Fruit fly (Drosophila melanogaster) Kc167 (cell line): ENCODE data around the gene Tsp74F.
"Not testable (repeated sequence)": the region's sequence is repeated elsewhere in the genome, so short reads cannot be mapped to it uniquely, and the experiment has no call there.

Experiments
- Myc ChIP-seq: fragments of >200 bp; optimal IDR thresholded peaks from 2 replicates; lab custom pipeline; 2017; ENCODE audit warnings: missing external identifiers
- Sin3A ChIP-seq: fragments of >200 bp; optimal IDR thresholded peaks from 2 replicates; lab custom pipeline; 2018; ENCODE audit warnings: missing external identifiers
- h ChIP-seq: fragments of >200 bp; optimal IDR thresholded peaks from 3 replicates; lab custom pipeline; 2018; ENCODE audit warnings: missing external identifiers
- insv ChIP-seq: fragments of >200 bp; optimal IDR thresholded peaks from 3 replicates; lab custom pipeline; 2018; ENCODE audit warnings: missing external identifiers
- psq ChIP-seq: fragments of >200 bp; optimal IDR thresholded peaks from 2 replicates; lab custom pipeline; 2017; ENCODE audit warnings: missing external identifiers
- ttk ChIP-seq: sonication (Bioruptor generic); optimal IDR thresholded peaks from 2 replicates; lab custom pipeline; 2017; ENCODE audit warnings: missing external identifiers

The Tsp74F gene

DNA sequence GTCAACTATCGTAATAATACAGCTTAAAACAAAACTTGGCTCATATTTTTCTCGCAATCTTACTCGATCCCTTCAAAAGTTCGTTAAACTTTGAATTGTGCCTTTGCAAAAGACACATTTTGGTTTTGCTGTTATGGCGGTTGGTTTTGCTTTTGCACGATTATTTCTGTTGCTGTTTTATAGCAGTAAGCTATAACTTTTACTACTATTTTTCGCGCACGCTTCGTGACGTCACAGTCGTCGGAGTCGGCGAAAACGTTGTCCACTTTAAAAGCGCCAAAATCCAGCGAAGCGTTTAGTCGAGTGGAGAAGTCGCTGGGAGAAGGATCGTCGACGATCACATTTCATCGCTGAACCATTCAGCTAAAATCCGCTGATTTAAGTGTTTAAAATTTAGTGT lies 8.3 kb downstream of the Tsp74F start, which contains the start of gene CG7402:
Gene CG7402, plus strand, starts transcription at position 313 of the 400 bp plus-strand sequence.
- TF ChIP-seq h, result no peak
- TF ChIP-seq psq (lab: Kevin White, UChicago), result no peak
- no peak for TF ChIP-seq insv (lab: Kevin White, UChicago)
- TF ChIP-seq ttk, result no peak
- TF ChIP-seq Sin3A (lab: Kevin White, UChicago), result no peak
- TF ChIP-seq Myc, result no peak

- TF ChIP-seq Myc (no peak), h (no peak), Sin3A (lab: Kevin White, UChicago) (no peak), insv (lab: Kevin White, UChicago) (no peak), psq (lab: Kevin White, UChicago) (no peak), ttk (no peak)
These were observed 9.1 kb downstream of the Tsp74F start, which contains the start of gene CG16775 for dm6 chr3L:17886545-17886944. Gene CG16775, minus strand, starts transcription at chr3L:17886645.

DNA sequence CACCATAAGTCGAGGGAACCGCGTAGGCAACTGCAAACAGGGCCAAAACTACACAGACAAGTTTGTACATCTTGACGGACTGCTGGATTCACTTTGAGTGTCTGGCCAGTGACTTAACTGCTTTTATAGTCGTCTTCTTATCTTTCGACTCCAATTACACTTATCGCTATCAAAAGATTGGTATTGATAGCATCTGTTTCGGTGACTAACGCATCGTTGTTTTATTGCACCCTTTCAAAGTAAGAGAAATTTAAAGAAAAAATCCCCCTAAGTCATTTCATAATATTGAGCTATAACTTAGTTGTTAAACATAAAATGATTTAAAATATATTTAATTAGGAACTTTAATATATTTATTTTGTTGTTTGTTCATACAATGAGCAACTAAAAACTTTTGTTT lies 11.4 kb downstream of the Tsp74F start, which contains the start of gene CG5506:
Gene CG5506, minus strand, starts transcription at position 101 of the 400 bp plus-strand sequence.
- TF ChIP-seq psq (lab: Kevin White, UChicago), result no peak
- no peak for TF ChIP-seq Myc
- TF ChIP-seq ttk, result no peak
- no peak for TF ChIP-seq insv (lab: Kevin White, UChicago)
- TF ChIP-seq h, result no peak

- no peak for TF ChIP-seq h
- no peak for TF ChIP-seq Sin3A (lab: Kevin White, UChicago)
- no peak for TF ChIP-seq ttk
- TF ChIP-seq Myc, result no peak
- TF ChIP-seq psq (lab: Kevin White, UChicago), result no peak
- TF ChIP-seq insv (lab: Kevin White, UChicago), result no peak
These were observed 16.8 kb downstream of the Tsp74F start, which contains the start of gene CG7408 for dm6 chr3L:17878781-17879360. Gene CG7408, plus strand, starts transcription at chr3L:17879096.

dm6 chr3L:17858174-17858573 lies 37.5 kb downstream of the Tsp74F start, which contains the start of gene CG34002:
Gene CG34002, plus strand, starts transcription at chr3L:17858474.
- TF ChIP-seq insv (lab: Kevin White, UChicago); h; psq (lab: Kevin White, UChicago): not testable (repeated sequence)

- TF ChIP-seq Sin3A (lab: Kevin White, UChicago), result no peak
- no peak for TF ChIP-seq psq (lab: Kevin White, UChicago)
- TF ChIP-seq insv (lab: Kevin White, UChicago), result no peak
- no peak for TF ChIP-seq Myc
- no peak for TF ChIP-seq h
- TF ChIP-seq ttk, result no peak
These were observed 38.8 kb downstream of the Tsp74F start, which contains the start of gene CG5535 for dm6 chr3L:17856655-17857479. Gene CG5535, minus strand, starts transcription at chr3L:17856794.

DNA sequence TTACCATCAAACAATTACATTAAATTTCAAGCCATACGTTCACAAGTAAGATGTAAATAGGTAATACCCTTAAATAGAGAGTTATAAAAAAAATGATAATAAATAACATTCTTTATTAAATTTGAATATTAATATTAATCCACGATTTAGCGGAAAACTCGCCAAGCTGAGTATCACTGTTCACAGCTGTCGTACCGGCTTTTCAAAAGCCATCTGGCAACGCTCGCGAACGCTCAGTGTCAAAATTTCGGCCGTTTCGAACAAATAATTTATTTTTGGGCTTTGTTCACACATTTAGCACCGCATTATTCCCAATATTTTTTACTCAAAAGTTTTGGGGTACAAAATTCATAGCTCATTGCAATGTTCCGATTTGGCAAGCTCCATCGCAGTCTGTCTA lies 46.1 kb downstream of the Tsp74F start, which contains the start of gene TrpRS-m:
Gene TrpRS-m, plus strand, starts transcription at position 211 of the 400 bp plus-strand sequence.
- TF ChIP-seq h (no peak), psq (lab: Kevin White, UChicago) (no peak), ttk (no peak), insv (lab: Kevin White, UChicago) (no peak), Myc (no peak)

- TF ChIP-seq psq (lab: Kevin White, UChicago), result no peak
- TF ChIP-seq Myc, result no peak
- TF ChIP-seq insv (lab: Kevin White, UChicago), result no peak
- TF ChIP-seq h, result no peak
- TF ChIP-seq Sin3A (lab: Kevin White, UChicago), result no peak
- no peak for TF ChIP-seq ttk
These were observed 48.7 kb downstream of the Tsp74F start for dm6 chr3L:17846982-17847355.

DNA sequence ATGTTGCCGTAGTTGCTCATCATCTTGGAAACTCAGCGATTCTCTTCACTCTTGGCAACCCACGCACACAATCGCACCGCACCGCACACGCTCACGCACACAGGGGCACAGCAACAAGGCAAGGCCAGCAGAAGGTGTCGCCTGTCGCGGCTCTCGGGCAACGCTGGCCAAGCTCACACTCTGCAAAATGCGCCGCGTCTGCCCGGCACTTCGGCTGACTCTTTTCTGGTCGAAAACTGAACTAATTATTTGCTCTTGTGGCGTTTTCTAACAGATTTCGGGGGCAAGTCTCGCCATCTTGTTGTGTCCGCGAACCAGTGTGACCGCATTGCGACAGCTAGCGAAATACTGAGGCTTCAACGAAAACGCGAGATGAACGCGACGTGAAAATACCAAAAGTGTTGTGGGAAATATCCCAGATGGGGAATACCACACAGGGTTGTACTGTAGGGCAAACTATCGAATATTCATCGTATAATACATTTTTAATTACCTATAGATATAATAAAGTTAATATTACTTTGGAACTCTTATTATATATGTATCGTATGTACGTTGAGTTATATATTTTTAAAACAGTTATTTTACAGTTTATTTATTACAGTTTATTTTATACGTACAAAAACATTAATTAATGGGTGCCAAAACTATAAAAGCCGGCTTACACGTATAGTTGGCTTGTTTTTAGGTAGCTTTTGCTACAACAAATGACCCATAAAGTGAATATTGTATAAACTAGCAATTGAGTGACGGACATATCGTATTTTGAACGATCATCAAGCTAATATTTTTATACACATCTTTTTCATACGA lies 49.3 kb downstream of the Tsp74F start, which contains the start of the genes MED19 and CG7430:
Gene MED19, minus strand, starts transcription at position 333 of the 813 bp plus-strand sequence.
Gene CG7430, plus strand, starts transcription at position 748 of the 813 bp plus-strand sequence.
- TF ChIP-seq ttk (no peak), Myc (no peak), psq (lab: Kevin White, UChicago) (no peak), h (no peak), Sin3A (lab: Kevin White, UChicago) (no peak), insv (lab: Kevin White, UChicago) (no peak)

DNA sequence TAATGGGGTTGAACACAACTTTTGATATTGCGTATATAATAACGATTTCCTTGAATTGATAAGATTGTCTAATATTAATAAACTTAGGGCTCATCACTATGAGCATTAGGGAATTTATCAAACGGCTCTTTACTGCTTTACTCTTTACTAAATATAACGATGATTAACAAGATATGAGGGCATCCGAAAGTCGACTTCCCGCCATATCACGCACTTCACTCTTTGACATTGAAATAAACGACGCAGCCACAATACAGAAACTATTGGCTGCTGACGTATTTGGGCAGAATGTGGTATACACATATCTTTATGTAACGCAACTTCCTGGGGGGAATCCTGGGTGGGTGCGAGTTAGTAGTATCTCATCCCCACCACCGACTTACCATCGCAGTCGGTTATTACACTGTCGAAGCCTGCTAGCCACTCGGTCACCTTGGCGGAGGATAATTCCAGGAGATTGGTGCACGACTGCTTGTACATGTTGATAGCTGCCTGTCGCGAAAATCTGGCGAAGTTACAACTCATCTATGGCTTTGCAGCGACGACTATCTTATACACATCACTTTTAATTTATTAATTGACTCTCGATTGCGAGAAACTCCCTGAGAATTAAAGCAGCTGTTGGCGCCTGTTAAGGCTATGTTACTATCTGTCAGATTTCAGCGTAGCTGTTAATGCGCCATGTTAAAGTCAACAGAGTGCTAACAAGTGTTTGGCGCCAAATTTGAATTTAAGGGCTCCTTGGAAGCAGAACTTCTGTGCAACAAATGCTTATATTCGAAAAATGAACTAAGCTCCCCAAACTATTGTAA lies 52.6 kb downstream of the Tsp74F start, which contains the start of gene CG5567:
Gene CG5567, minus strand, starts transcription at position 653 of the 812 bp plus-strand sequence.
- TF ChIP-seq Sin3A (lab: Kevin White, UChicago) (no peak), Myc (no peak), ttk (no peak), h (no peak), psq (lab: Kevin White, UChicago) (no peak), insv (lab: Kevin White, UChicago) (no peak)
